Fruit fly (Drosophila melanogaster) whole organism, embryonic: ENCODE measurements around the gene RabX6.

ENCODE experiments used
- CG10267 ChIP-seq: fragments of 200-800 bp; sonication (Bioruptor generic); optimal IDR thresholded peaks from 2 replicates; lab custom pipeline; 2018; ENCODE audit warnings: missing biosample characterization, mild to moderate bottlenecking, missing genetic modification characterization, moderate library complexity
- CG12659 ChIP-seq: fragments of 200-800 bp; sonication (Bioruptor generic); optimal IDR thresholded peaks from 3 replicates; lab custom pipeline; 2017; ENCODE audit warnings: mild to moderate bottlenecking, missing biosample characterization, missing genetic modification reagents, missing genetic modification characterization
- CG12744 ChIP-seq: fragments of 200-800 bp; sonication (Bioruptor generic); optimal IDR thresholded peaks from 2 replicates; lab custom pipeline; 2016; ENCODE audit warnings: missing biosample characterization, missing genetic modification characterization
- CG13624 ChIP-seq: fragments of 200-800 bp; sonication (Bioruptor generic); optimal IDR thresholded peaks from 2 replicates; lab custom pipeline; 2016; ENCODE audit warnings: missing biosample characterization, missing genetic modification characterization
- CG13775 ChIP-seq: fragments of 200-800 bp; sonication (Bioruptor generic); optimal IDR thresholded peaks from 3 replicates; lab custom pipeline; 2017; ENCODE audit warnings: missing biosample characterization, mild to moderate bottlenecking, missing genetic modification characterization
- CG14050 ChIP-seq: fragments of 200-800 bp; sonication (Bioruptor generic); IDR thresholded peaks from 3 replicates; pipeline ENCODE4 v1.3.6; 2022; ENCODE audit warnings: missing biosample characterization, missing genetic modification characterization
- CG1647 ChIP-seq: fragments of 200-800 bp; sonication (Bioruptor generic); optimal IDR thresholded peaks from 3 replicates; lab custom pipeline; 2016; ENCODE audit warnings: missing biosample characterization, missing genetic modification characterization
- CG17912 ChIP-seq: fragments of 200-800 bp; sonication (Bioruptor generic); optimal IDR thresholded peaks from 2 replicates; lab custom pipeline; 2018; ENCODE audit warnings: missing biosample characterization, mild to moderate bottlenecking, missing genetic modification characterization
- CG2199 ChIP-seq: fragments of 200-800 bp; sonication (Bioruptor generic); IDR thresholded peaks from 3 replicates; pipeline ENCODE4 v1.3.6; 2022; ENCODE audit warnings: missing biosample characterization, missing genetic modification characterization
- CG2202 ChIP-seq: fragments of 200-800 bp; sonication (Bioruptor generic); optimal IDR thresholded peaks from 2 replicates; lab custom pipeline; 2018; ENCODE audit warnings: missing biosample characterization, mild to moderate bottlenecking, missing genetic modification characterization
- CG2875 ChIP-seq: fragments of 200-800 bp; sonication (Bioruptor generic); optimal IDR thresholded peaks from 2 replicates; lab custom pipeline; 2017; ENCODE audit warnings: missing biosample characterization, mild to moderate bottlenecking, missing genetic modification characterization, missing genetic modification reagents
- CG3065 ChIP-seq: fragments of 200-800 bp; sonication (Bioruptor generic); optimal IDR thresholded peaks from 2 replicates; lab custom pipeline; 2016; ENCODE audit warnings: missing biosample characterization, missing genetic modification characterization
- CG3163 ChIP-seq: fragments of 200-800 bp; sonication (Bioruptor generic); optimal IDR thresholded peaks from 3 replicates; lab custom pipeline; 2016; ENCODE audit warnings: missing biosample characterization, missing genetic modification characterization
- CG3281 ChIP-seq: fragments of 200-800 bp; sonication (Bioruptor generic); optimal IDR thresholded peaks from 3 replicates; lab custom pipeline; 2017; ENCODE audit warnings: missing biosample characterization, mild to moderate bottlenecking, missing genetic modification characterization
- CG33557 ChIP-seq: fragments of 200-800 bp; sonication (Bioruptor generic); optimal IDR thresholded peaks from 2 replicates; lab custom pipeline; 2019; ENCODE audit warnings: missing biosample characterization, mild to moderate bottlenecking, missing genetic modification characterization, moderate library complexity
- CG3407 ChIP-seq: fragments of 200-800 bp; sonication (Bioruptor generic); optimal IDR thresholded peaks from 2 replicates; lab custom pipeline; 2018; ENCODE audit warnings: missing biosample characterization, mild to moderate bottlenecking, missing genetic modification characterization
- CG3995 ChIP-seq: fragments of 200-800 bp; sonication (Bioruptor generic); optimal IDR thresholded peaks from 3 replicates; lab custom pipeline; 2016; ENCODE audit warnings: missing biosample characterization, missing genetic modification characterization
- CG4854 ChIP-seq: fragments of 200-800 bp; sonication (Bioruptor generic); optimal IDR thresholded peaks from 2 replicates; lab custom pipeline; 2016; ENCODE audit warnings: missing biosample characterization, missing genetic modification characterization, inconsistent platforms
- CG7357 ChIP-seq: fragments of 200-800 bp; sonication (Bioruptor generic); IDR thresholded peaks from 3 replicates; pipeline ENCODE4 v1.3.6; 2022; ENCODE audit warnings: missing biosample characterization, missing genetic modification characterization
- CG9437 ChIP-seq: fragments of 200-800 bp; sonication (Bioruptor generic); optimal IDR thresholded peaks from 2 replicates; lab custom pipeline; 2018; ENCODE audit warnings: missing biosample characterization, mild to moderate bottlenecking, missing genetic modification characterization
- Camta ChIP-seq: fragments of 200-800 bp; sonication (Bioruptor generic); optimal IDR thresholded peaks from 2 replicates; lab custom pipeline; 2016; ENCODE audit warnings: missing biosample characterization, missing genetic modification characterization
- Dad ChIP-seq: fragments of 200-800 bp; sonication (Bioruptor generic); optimal IDR thresholded peaks from 3 replicates; lab custom pipeline; 2016; ENCODE audit warnings: missing biosample characterization, missing genetic modification characterization
- ERR ChIP-seq: fragments of 200-800 bp; sonication (Bioruptor generic); optimal IDR thresholded peaks from 2 replicates; lab custom pipeline; 2016; ENCODE audit warnings: missing biosample characterization, missing genetic modification characterization
- HHEX ChIP-seq: fragments of 200-800 bp; sonication (Bioruptor generic); optimal IDR thresholded peaks from 3 replicates; lab custom pipeline; 2017; ENCODE audit warnings: missing biosample characterization, mild to moderate bottlenecking, missing genetic modification characterization, missing genetic modification reagents
- Hand ChIP-seq: fragments of 200-800 bp; sonication (Bioruptor generic); optimal IDR thresholded peaks from 2 replicates; lab custom pipeline; 2017; ENCODE audit warnings: mild to moderate bottlenecking, missing biosample characterization, missing genetic modification reagents, missing genetic modification characterization
- Mes4 ChIP-seq: fragments of 200-800 bp; sonication (Bioruptor generic); optimal IDR thresholded peaks from 2 replicates; lab custom pipeline; 2016; ENCODE audit warnings: missing biosample characterization, missing genetic modification characterization
- Myb ChIP-seq: fragments of 200-800 bp; sonication (Bioruptor generic); optimal IDR thresholded peaks from 2 replicates; lab custom pipeline; 2016; ENCODE audit warnings: missing biosample characterization, missing genetic modification characterization
- Pdp1 ChIP-seq, 2 experiments: fragments of 200-800 bp; sonication (Bioruptor generic); optimal IDR thresholded peaks; 3 replicates each; lab custom pipeline; 2016; ENCODE audit warnings: missing biosample characterization in 2 of 2, missing genetic modification characterization in 2 of 2, mild to moderate bottlenecking in 1 of 2, moderate library complexity in 1 of 2
- Scr ChIP-seq: fragments of 200-800 bp; sonication (Bioruptor generic); IDR thresholded peaks from 2 replicates; pipeline ENCODE4 v1.3.6; 2022; ENCODE audit warnings: missing biosample characterization, missing genetic modification characterization; ENCODE audit not compliant: partially characterized antibody
- Sin3A ChIP-seq: fragments of >200 bp; optimal IDR thresholded peaks from 2 replicates; lab custom pipeline; 2018
- Sry-δ ChIP-seq: fragments of 200-800 bp; sonication (Bioruptor generic); optimal IDR thresholded peaks from 2 replicates; lab custom pipeline; 2016; ENCODE audit warnings: missing biosample characterization, missing genetic modification characterization
- Xrp1 ChIP-seq: fragments of 200-800 bp; sonication (Bioruptor generic); IDR thresholded peaks from 2 replicates; pipeline ENCODE4 v1.3.6; 2022; ENCODE audit warnings: missing biosample characterization, missing genetic modification characterization
- abd-A ChIP-seq: fragments of 200-800 bp; sonication (Bioruptor generic); optimal IDR thresholded peaks from 3 replicates; lab custom pipeline; 2019; ENCODE audit warnings: missing biosample characterization, mild to moderate bottlenecking, missing genetic modification characterization, moderate library complexity
- ato ChIP-seq: fragments of 200-800 bp; sonication (Bioruptor generic); IDR thresholded peaks from 2 replicates; pipeline ENCODE4 v1.3.6; 2022; ENCODE audit warnings: missing biosample characterization, missing genetic modification characterization; ENCODE audit not compliant: partially characterized antibody
- bcd ChIP-seq: fragments of 200-800 bp; sonication (Bioruptor generic); optimal IDR thresholded peaks from 2 replicates; lab custom pipeline; 2017; ENCODE audit warnings: missing biosample characterization, mild to moderate bottlenecking, missing genetic modification characterization
- bowl ChIP-seq: fragments of 200-800 bp; sonication (Bioruptor generic); IDR thresholded peaks from 2 replicates; pipeline ENCODE4 v1.3.6; 2022; ENCODE audit warnings: missing biosample characterization, missing genetic modification characterization
- chm ChIP-seq: fragments of 200-800 bp; sonication (Bioruptor generic); IDR thresholded peaks from 2 replicates; pipeline ENCODE4 v1.3.6; 2022; ENCODE audit warnings: missing biosample characterization, missing genetic modification characterization
- cwo ChIP-seq: fragments of 200-800 bp; sonication (Bioruptor generic); optimal IDR thresholded peaks from 3 replicates; lab custom pipeline; 2017; ENCODE audit warnings: missing biosample characterization, missing genetic modification characterization, mild to moderate bottlenecking, moderate library complexity, missing genetic modification reagents
- gsb ChIP-seq: fragments of 200-800 bp; sonication (Bioruptor generic); IDR thresholded peaks from 2 replicates; pipeline ENCODE4 v1.3.6; 2022; ENCODE audit warnings: missing biosample characterization, missing genetic modification characterization
- hbn ChIP-seq: fragments of 200-800 bp; sonication (Bioruptor generic); IDR thresholded peaks from 2 replicates; pipeline ENCODE4 v1.3.6; 2022; ENCODE audit warnings: missing biosample characterization, missing genetic modification characterization; ENCODE audit not compliant: partially characterized antibody
- jumu ChIP-seq: fragments of 200-800 bp; sonication (Bioruptor generic); optimal IDR thresholded peaks from 3 replicates; lab custom pipeline; 2016; ENCODE audit warnings: missing biosample characterization, missing genetic modification characterization
- p53 ChIP-seq: fragments of 200-800 bp; sonication (Bioruptor generic); optimal IDR thresholded peaks from 2 replicates; lab custom pipeline; 2016; ENCODE audit warnings: missing biosample characterization, missing genetic modification characterization
- prd ChIP-seq, 3 experiments: fragments of >200 bp in 2 of 3; fragments of 200-800 bp in 1 of 3; sonication (Bioruptor generic) in 1 of 3; optimal IDR thresholded peaks in 2 of 3; IDR thresholded peaks in 1 of 3; 2 replicates in 2 of 3; 3 replicates in 1 of 3; pipeline versions ENCODE4 v1.3.6 to Lab custom; 2017 to 2022; ENCODE audit warnings: missing biosample characterization in 1 of 3, missing genetic modification characterization in 1 of 3
- sens ChIP-seq: fragments of 200-800 bp; sonication (Bioruptor generic); peaks from one replicate; lab custom pipeline; 2016; ENCODE audit warnings: missing biosample characterization, missing genetic modification characterization
- stwl ChIP-seq: fragments of 200-800 bp; sonication (Bioruptor generic); optimal IDR thresholded peaks from 3 replicates; lab custom pipeline; 2018; ENCODE audit warnings: missing biosample characterization, mild to moderate bottlenecking, missing genetic modification characterization, moderate library complexity
- tup ChIP-seq: fragments of 200-800 bp; sonication (Bioruptor generic); optimal IDR thresholded peaks from 2 replicates; lab custom pipeline; 2016; ENCODE audit warnings: missing biosample characterization, mild to moderate bottlenecking, missing genetic modification characterization, moderate library complexity
- usp ChIP-seq: fragments of >200 bp; optimal IDR thresholded peaks from 2 replicates; lab custom pipeline; 2017; ENCODE audit warnings: missing biosample characterization, missing genetic modification characterization
- wor ChIP-seq: fragments of 200-800 bp; sonication (Bioruptor generic); IDR thresholded peaks from 2 replicates; pipeline ENCODE4 v1.3.6; 2022; ENCODE audit warnings: missing biosample characterization, missing genetic modification characterization
- zfh1 ChIP-seq: fragments of 200-800 bp; sonication (Bioruptor generic); IDR thresholded peaks from 3 replicates; pipeline ENCODE4 v1.3.6; 2022; ENCODE audit warnings: missing biosample characterization, missing genetic modification characterization

Gene RabX6

DNA sequence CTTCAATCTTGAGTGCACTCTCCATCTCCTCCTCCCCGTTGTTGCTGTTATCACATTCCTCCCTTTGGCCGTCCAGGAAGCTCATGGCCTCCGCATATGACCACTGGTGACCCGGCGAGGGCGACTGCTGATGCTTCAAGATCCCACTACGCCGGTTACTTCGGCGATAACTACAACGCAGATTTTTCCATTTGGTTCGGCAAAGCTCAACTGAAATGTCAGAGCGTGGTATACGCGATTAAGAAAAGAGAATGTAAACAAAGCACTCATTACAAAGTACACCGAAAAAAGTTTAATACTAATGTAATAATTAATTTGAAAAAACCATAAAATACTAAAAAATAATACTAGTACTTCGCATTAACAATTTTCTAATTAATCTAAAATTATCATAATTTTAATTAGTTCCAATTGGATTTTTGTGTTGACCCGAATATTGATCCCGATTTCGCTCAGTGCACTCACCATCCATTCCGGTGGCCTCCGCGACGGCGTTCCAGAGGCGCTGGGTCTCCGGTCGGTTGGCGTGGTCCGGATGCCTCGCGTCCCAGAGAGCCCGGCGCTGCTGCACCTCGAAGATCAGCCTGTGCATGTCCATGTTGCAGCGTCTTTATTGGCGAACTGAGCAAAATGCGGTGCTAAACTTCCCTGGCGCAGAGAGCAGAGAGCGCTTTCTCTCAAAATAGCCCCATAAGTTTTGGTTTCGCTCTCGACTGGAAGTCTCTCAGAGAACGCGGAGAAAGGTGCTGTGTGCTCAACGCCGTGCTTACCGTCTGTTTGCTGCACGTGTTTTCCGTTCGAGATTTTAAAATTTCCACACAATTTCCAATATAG lies 48.4 kb downstream of the RabX6 start (continued):
- TF ChIP-seq Myb (peak; percentile 11), Camta (GFP tag; lab: Kevin White, UChicago) (peak; percentile 60), CG3407 (peak; percentile 89), Mes4 (GFP tag; lab: Kevin White, UChicago) (peak; percentile 15), zfh1 (GFP tag; lab: Robert Waterston, UW) (peak; percentile 94), usp (GFP tag; lab: Kevin White, UChicago) (no peak), CG17912 (GFP tag; lab: Kevin White, UChicago) (peak; percentile 33), p53 (GFP tag; lab: Kevin White, UChicago) (no peak), CG3995 (GFP tag; lab: Kevin White, UChicago) (peak; percentile 34), CG2199 (GFP tag; lab: Robert Waterston, UW) (peak; percentile 83), CG3163 (GFP tag; lab: Kevin White, UChicago) (peak; percentile 7), CG10267 (tag; lab: Kevin White, UChicago) (peak; percentile 89), CG2875 (GFP tag; lab: Kevin White, UChicago) (peak; percentile 90), CG12744 (GFP tag; lab: Kevin White, UChicago) (peak; percentile 15), CG3065 (GFP tag; lab: Kevin White, UChicago) (peak; percentile 85), tup (GFP tag; lab: Kevin White, UChicago) (peak; percentile 17), Sin3A (no peak), prd (optimal IDR thresholded peaks at IDR 0.05; lab: Kevin White, UChicago) (no peak), prd (GFP tag; IDR thresholded peaks at IDR 0.05; lab: Robert Waterston, UW) (peak; percentile 92), CG4854 (GFP tag; lab: Kevin White, UChicago) (peak; percentile 72), HHEX (GFP tag; lab: Kevin White, UChicago) (peak; percentile 89), wor (GFP tag; lab: Robert Waterston, UW) (peak; percentile 91), sens (GFP tag; lab: Kevin White, UChicago) (peak; percentile 96), bowl (GFP tag; lab: Robert Waterston, UW) (peak; percentile 75), stwl (tag; lab: Kevin White, UChicago) (peak; percentile 17), Dad (peak; percentile 72), CG12659 (GFP tag; lab: Kevin White, UChicago) (peak; percentile 89), hbn (no peak), Scr (no peak), Hand (GFP tag; lab: Kevin White, UChicago) (peak; percentile 80), Sry-δ (GFP tag; lab: Kevin White, UChicago) (peak; percentile 21), ato (GFP tag; lab: Robert Waterston, UW) (no peak), CG2202 (tag; lab: Kevin White, UChicago) (peak; percentile 95), CG9437 (GFP tag; lab: Kevin White, UChicago) (peak; percentile 81), CG3281 (GFP tag; lab: Kevin White, UChicago) (peak; percentile 88), chm (GFP tag; lab: Robert Waterston, UW) (peak; percentile 80), CG13775 (peak; percentile 89), CG14050 (peak; percentile 84), CG1647 (GFP tag; lab: Kevin White, UChicago) (peak; percentile 69), Pdp1 (GFP tag; optimal IDR thresholded peaks at IDR 0.05; lab: Kevin White, UChicago) (peak; percentile 66 to 75), gsb (GFP tag; lab: Robert Waterston, UW) (peak; percentile 80), bcd (GFP tag; lab: Kevin White, UChicago) (peak; percentile 92), jumu (GFP tag; lab: Kevin White, UChicago) (peak; percentile 35), ERR (GFP tag; lab: Kevin White, UChicago) (peak; percentile 51), abd-A (tag; lab: Kevin White, UChicago) (no peak), CG13624 (GFP tag; lab: Kevin White, UChicago) (peak; percentile 48), CG33557 (peak; percentile 95), Xrp1 (GFP tag; lab: Robert Waterston, UW) (peak; percentile 96), CG7357 (GFP tag; lab: Robert Waterston, UW) (peak; percentile 79), cwo (GFP tag; lab: Kevin White, UChicago) (peak; percentile 76)
